Fruit fly (Drosophila melanogaster): ENCODE measurements around the gene EMC2A.

Gene EMC2A

dm6 chr3R:16996059-16996959 lies at the start of gene EMC2A, which contains the start of gene CG3534 (continued):
- TF ChIP-seq corto (GFP tag; optimal IDR thresholded peaks at IDR 0.05) (no peak), NC2β (GFP tag; optimal IDR thresholded peaks at IDR 0.05) (no peak), CG10366 (GFP tag; IDR thresholded peaks at IDR 0.05) (no peak), sc (optimal IDR thresholded peaks at IDR 0.05) (no peak), sc (GFP tag; optimal IDR thresholded peaks at IDR 0.05) (no peak), Sin3A (optimal IDR thresholded peaks at IDR 0.05) (peak; percentile 59), sqz (GFP tag; optimal IDR thresholded peaks at IDR 0.05) (no peak), MTF-1 (GFP tag; optimal IDR thresholded peaks at IDR 0.05; ENCODE audit: borderline replicate concordance) (no peak), CG6254 (GFP tag; optimal IDR thresholded peaks at IDR 0.05) (no peak), Hr78 (GFP tag; optimal IDR thresholded peaks at IDR 0.05) (peak in 1 of 2 experiments; percentile 87), Elba2 (GFP tag; optimal IDR thresholded peaks at IDR 0.05) (no peak), Gug (GFP tag; IDR thresholded peaks at IDR 0.05) (no peak), pros (GFP tag; optimal IDR thresholded peaks at IDR 0.05) (no peak), CG14050 (GFP tag; IDR thresholded peaks at IDR 0.05) (no peak), CG13287 (GFP tag; IDR thresholded peaks at IDR 0.05; ENCODE audit: partially characterized antibody) (peak; percentile 26; the same call in 1 of the 2 replicates), odd (GFP tag; optimal IDR thresholded peaks at IDR 0.05) (no peak), prd (optimal IDR thresholded peaks at IDR 0.05) (no peak), prd (GFP tag; IDR thresholded peaks at IDR 0.05) (no peak; the same call in 2 of the 3 replicates), esg (GFP tag; conservative IDR thresholded peaks at IDR 0.05) (no peak), CG10979 (tag; optimal IDR thresholded peaks at IDR 0.05) (no peak), fd3F (GFP tag; optimal IDR thresholded peaks at IDR 0.05) (no peak), CG4617 (GFP tag; optimal IDR thresholded peaks at IDR 0.05; ENCODE audit: borderline replicate concordance) (peak; percentile 15), CG5180 (GFP tag; optimal IDR thresholded peaks at IDR 0.05) (no peak), ttk (GFP tag; IDR thresholded peaks at IDR 0.05) (no peak), BEAF-32 (GFP tag; optimal IDR thresholded peaks at IDR 0.05) (peak; percentile 10), H15 (GFP tag; IDR thresholded peaks at IDR 0.05) (no peak), CG6813 (GFP tag; optimal IDR thresholded peaks at IDR 0.05) (no peak), ranshi (GFP tag; IDR thresholded peaks at IDR 0.05) (0 out of 2 replicates have a peak, but pooled peaks have one; percentile 47), mam (GFP tag; optimal IDR thresholded peaks at IDR 0.05) (peak; percentile 38), Deaf1 (tag; optimal IDR thresholded peaks at IDR 0.05) (peak; percentile 64), CG18011 (GFP tag; optimal IDR thresholded peaks at IDR 0.05) (no peak), zen (tag; optimal IDR thresholded peaks at IDR 0.05) (no peak), CG10147 (GFP tag; optimal IDR thresholded peaks at IDR 0.05) (no peak), CG4854 (GFP tag; optimal IDR thresholded peaks at IDR 0.05) (no peak), Dbx (GFP tag; IDR thresholded peaks at IDR 0.05) (no peak), CG3065 (GFP tag; optimal IDR thresholded peaks at IDR 0.05) (no peak), kni (GFP tag; optimal IDR thresholded peaks at IDR 0.05) (no peak), Max (GFP tag; optimal IDR thresholded peaks at IDR 0.05) (peak; percentile 21), her (GFP tag; optimal IDR thresholded peaks at IDR 0.05) (no peak), B-H1 (GFP tag; IDR thresholded peaks at IDR 0.05) (no peak), exex (tag; optimal IDR thresholded peaks at IDR 0.05) (peak; percentile 53), Fer3 (tag; optimal IDR thresholded peaks at IDR 0.05) (no peak), CG16779 (GFP tag; IDR thresholded peaks at IDR 0.05) (no peak), ERR (GFP tag; optimal IDR thresholded peaks at IDR 0.05) (peak; percentile 17), CG31388 (GFP tag; optimal IDR thresholded peaks at IDR 0.05) (no peak), Abd-B (GFP tag; optimal IDR thresholded peaks at IDR 0.05) (peak; percentile 61), pnt (GFP tag; optimal IDR thresholded peaks at IDR 0.05) (no peak), twi (tag; optimal IDR thresholded peaks at IDR 0.05) (no peak), stwl (tag; optimal IDR thresholded peaks at IDR 0.05) (peak; percentile 76)
